Worm (Caenorhabditis elegans): ENCODE data around the gene R11G1.11.

ce11 chrX:3625599-3625998 is 29.1 kb upstream of the R11G1.11 start:
- TF ChIP-seq tbx-8 (GFP tag; optimal IDR thresholded peaks at IDR 0.05) (no peak), ztf-11 (tag; optimal IDR thresholded peaks at IDR 0.05) (no peak), nhr-76 (tag; optimal IDR thresholded peaks at IDR 0.05) (no peak), blmp-1 (tag; optimal IDR thresholded peaks at IDR 0.05) (no peak), snpc-4 (tag; optimal IDR thresholded peaks at IDR 0.05) (no peak), sem-2 (GFP tag; optimal IDR thresholded peaks at IDR 0.05) (no peak), lsy-2 (tag; optimal IDR thresholded peaks at IDR 0.05) (no peak), ceh-43 (GFP tag; optimal IDR thresholded peaks at IDR 0.05) (no peak)

Measured in whole organism, mixed stage, embryonic.